Worm (Caenorhabditis elegans) whole organism, young adult: ENCODE measurements around the gene C08B6.6.

Experiments
- F37B4.10 ChIP-seq: fragments of 200-800 bp; sonication (Bioruptor generic); IDR thresholded peaks from 2 replicates; pipeline ENCODE4 v1.3.6; 2022; ENCODE audit warnings: missing genetic modification characterization, missing compliant biosample characterization
- ceh-27 ChIP-seq: fragments of 200-800 bp; sonication (Bioruptor generic); optimal IDR thresholded peaks from 2 replicates; lab custom pipeline; 2018; ENCODE audit warnings: mild to moderate bottlenecking, missing genetic modification characterization, moderate library complexity, missing compliant biosample characterization

DNA sequence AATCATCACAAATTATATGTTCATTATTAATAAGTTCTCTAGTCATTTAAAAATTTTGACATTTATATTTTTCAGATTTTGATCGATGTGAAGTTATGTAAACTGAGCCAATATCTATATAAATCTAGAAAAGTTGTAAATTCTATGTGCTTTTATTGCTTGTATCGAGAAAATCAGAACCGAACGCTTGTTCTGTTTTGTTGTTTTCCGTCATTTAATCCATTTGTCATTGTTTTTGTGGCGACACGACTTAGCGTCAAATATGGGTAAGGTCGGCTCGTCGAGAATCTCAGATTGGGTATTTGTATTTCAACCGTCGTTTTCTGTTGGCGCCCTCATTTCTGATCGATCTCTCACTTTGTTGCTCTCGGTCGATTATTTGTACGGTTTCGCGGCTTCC, 9.1 kb upstream of the C08B6.6 start, which contains the start of gene cht-5:
- no peak for TF ChIP-seq F37B4.10
- no peak for TF ChIP-seq ceh-27 (GFP tag; lab: Kevin White, UChicago)
